Fruit fly (Drosophila melanogaster) whole organism, embryonic: ENCODE data around the gene beta'COP.
A peak's percentile ranks its signal among the peaks of the same experiment; 100 is the strongest.

Experiments used
- Aef1 ChIP-seq: fragments of 200-800 bp; sonication (Bioruptor generic); IDR thresholded peaks from 3 replicates; pipeline ENCODE4 v1.3.6; 2022; ENCODE audit warnings: missing biosample characterization, missing genetic modification characterization
- B-H1 ChIP-seq: fragments of 200-800 bp; sonication (Bioruptor generic); IDR thresholded peaks from 3 replicates; pipeline ENCODE4 v1.3.6; 2022; ENCODE audit warnings: missing biosample characterization, missing genetic modification characterization
- Bgb ChIP-seq: fragments of 200-800 bp; sonication (Bioruptor generic); IDR thresholded peaks from 2 replicates; pipeline ENCODE4 v1.3.6; 2022; ENCODE audit warnings: missing biosample characterization, missing genetic modification characterization; ENCODE audit not compliant: partially characterized antibody
- Bteb2 ChIP-seq: fragments of 200-800 bp; sonication (Bioruptor generic); optimal IDR thresholded peaks from 2 replicates; lab custom pipeline; 2016; ENCODE audit warnings: missing biosample characterization, missing genetic modification characterization
- CG11723 ChIP-seq: fragments of 200-800 bp; sonication (Bioruptor generic); optimal IDR thresholded peaks from 2 replicates; lab custom pipeline; 2017; ENCODE audit warnings: missing biosample characterization, mild to moderate bottlenecking, missing genetic modification characterization
- CG1529 ChIP-seq: fragments of 200-800 bp; sonication (Bioruptor generic); optimal IDR thresholded peaks from 3 replicates; lab custom pipeline; 2018; ENCODE audit warnings: missing biosample characterization, missing genetic modification characterization
- CG16779 ChIP-seq: fragments of 200-800 bp; sonication (Bioruptor generic); IDR thresholded peaks from 2 replicates; pipeline ENCODE4 v1.3.6; 2022; ENCODE audit warnings: missing biosample characterization, missing genetic modification characterization
- CG18262 ChIP-seq: fragments of 200-800 bp; optimal IDR thresholded peaks from 3 replicates; lab custom pipeline; 2019; ENCODE audit warnings: missing biosample characterization, mild to moderate bottlenecking, missing genetic modification characterization, moderate library complexity
- CG18476 ChIP-seq: fragments of 200-800 bp; sonication (Bioruptor generic); optimal IDR thresholded peaks from 2 replicates; lab custom pipeline; 2016; ENCODE audit warnings: missing biosample characterization, mild to moderate bottlenecking, missing genetic modification characterization
- CG18619 ChIP-seq: fragments of 200-800 bp; sonication (Bioruptor generic); optimal IDR thresholded peaks from 3 replicates; lab custom pipeline; 2017; ENCODE audit warnings: missing biosample characterization, mild to moderate bottlenecking, missing genetic modification characterization
- CG2678 ChIP-seq: fragments of 200-800 bp; sonication (Bioruptor generic); optimal IDR thresholded peaks from 3 replicates; lab custom pipeline; 2019; ENCODE audit warnings: missing biosample characterization, mild to moderate bottlenecking, missing genetic modification characterization, moderate library complexity
- CG30020 ChIP-seq: fragments of 200-800 bp; optimal IDR thresholded peaks from 2 replicates; lab custom pipeline; 2019; ENCODE audit warnings: missing biosample characterization, mild to moderate bottlenecking, missing genetic modification characterization, moderate library complexity
- CG31365 ChIP-seq: fragments of 200-800 bp; sonication (Bioruptor generic); optimal IDR thresholded peaks from 2 replicates; lab custom pipeline; 2018; ENCODE audit warnings: missing biosample characterization, mild to moderate bottlenecking, missing genetic modification characterization
- CG32532 ChIP-seq: fragments of 200-800 bp; sonication (Bioruptor generic); IDR thresholded peaks from 2 replicates; pipeline ENCODE4 v1.3.6; 2022; ENCODE audit warnings: missing biosample characterization, missing genetic modification characterization
- CG4820 ChIP-seq: fragments of 200-800 bp; sonication (Bioruptor generic); optimal IDR thresholded peaks from 3 replicates; lab custom pipeline; 2016; ENCODE audit warnings: missing biosample characterization, missing genetic modification characterization
- CG7786 ChIP-seq: fragments of 200-800 bp; sonication (Bioruptor generic); optimal IDR thresholded peaks from 2 replicates; lab custom pipeline; 2016; ENCODE audit warnings: missing biosample characterization, missing genetic modification characterization
- CG7839 ChIP-seq: fragments of 200-800 bp; sonication (Bioruptor generic); optimal IDR thresholded peaks from 3 replicates; lab custom pipeline; 2018; ENCODE audit warnings: missing biosample characterization, mild to moderate bottlenecking, missing genetic modification characterization, moderate library complexity
- CG7963 ChIP-seq: fragments of 200-800 bp; sonication (Bioruptor generic); IDR thresholded peaks from 3 replicates; pipeline ENCODE4 v1.3.6; 2022; ENCODE audit warnings: missing biosample characterization, missing genetic modification characterization; ENCODE audit not compliant: partially characterized antibody
- CkIIα-i1 ChIP-seq: fragments of 200-800 bp; sonication (Bioruptor generic); IDR thresholded peaks from 2 replicates; pipeline ENCODE4 v1.3.6; 2022; ENCODE audit warnings: missing biosample characterization, missing genetic modification characterization
- CoRest ChIP-seq: fragments of 200-800 bp; sonication (Bioruptor generic); optimal IDR thresholded peaks from 3 replicates; lab custom pipeline; 2018; ENCODE audit warnings: missing biosample characterization, mild to moderate bottlenecking, missing genetic modification characterization, moderate library complexity
- Dbx ChIP-seq: fragments of 200-800 bp; sonication (Bioruptor generic); IDR thresholded peaks from 3 replicates; pipeline ENCODE4 v1.3.6; 2022; ENCODE audit warnings: missing biosample characterization, missing genetic modification characterization
- Dip3 ChIP-seq: fragments of 200-800 bp; sonication (Bioruptor generic); optimal IDR thresholded peaks from 3 replicates; lab custom pipeline; 2016; ENCODE audit warnings: missing biosample characterization, missing genetic modification characterization
- Eip74EF ChIP-seq, 2 experiments: fragments of 200-800 bp in 1 of 2; fragments of >200 bp in 1 of 2; sonication (Bioruptor generic) in 1 of 2; optimal IDR thresholded peaks; 2 replicates each; lab custom pipeline; 2017 to 2019; ENCODE audit warnings: missing biosample characterization in 2 of 2, missing genetic modification characterization in 2 of 2, mild to moderate bottlenecking in 1 of 2, moderate library complexity in 1 of 2
- Ets65A ChIP-seq: fragments of 200-800 bp; sonication (Bioruptor generic); peaks from one replicate; lab custom pipeline; 2016; ENCODE audit warnings: missing biosample characterization, missing genetic modification characterization
- Gug ChIP-seq: fragments of 200-800 bp; sonication (Bioruptor generic); IDR thresholded peaks from 4 replicates; pipeline ENCODE4 v1.3.6; 2022; ENCODE audit warnings: missing biosample characterization, missing genetic modification characterization
- H2.0 ChIP-seq: fragments of 200-800 bp; sonication (Bioruptor generic); IDR thresholded peaks from 2 replicates; pipeline ENCODE4 v1.3.6; 2022; ENCODE audit warnings: missing biosample characterization, missing genetic modification characterization
- Lhr ChIP-seq: fragments of 200-800 bp; sonication (Bioruptor generic); optimal IDR thresholded peaks from 3 replicates; lab custom pipeline; 2017; ENCODE audit warnings: mild to moderate bottlenecking, missing biosample characterization, missing genetic modification reagents, missing genetic modification characterization
- Med ChIP-seq: fragments of 200-800 bp; sonication (Bioruptor generic); peaks from one replicate; lab custom pipeline; 2016; ENCODE audit warnings: missing biosample characterization, missing genetic modification characterization, mild to moderate bottlenecking, inconsistent platforms, moderate library complexity
- Meics ChIP-seq: fragments of 200-800 bp; sonication (Bioruptor generic); optimal IDR thresholded peaks from 2 replicates; lab custom pipeline; 2017; ENCODE audit warnings: missing biosample characterization, mild to moderate bottlenecking, missing genetic modification characterization
- Usf ChIP-seq: fragments of 200-800 bp; sonication (Bioruptor generic); optimal IDR thresholded peaks from 2 replicates; lab custom pipeline; 2017; ENCODE audit warnings: missing genotype, missing biosample characterization, missing genetic modification characterization
- ara ChIP-seq: fragments of 200-800 bp; sonication (Bioruptor generic); IDR thresholded peaks from 2 replicates; pipeline ENCODE4 v1.3.6; 2022; ENCODE audit warnings: missing biosample characterization, missing genetic modification characterization
- ash1 ChIP-seq: fragments of 200-800 bp; sonication (Bioruptor generic); optimal IDR thresholded peaks from 2 replicates; lab custom pipeline; 2018; ENCODE audit warnings: missing biosample characterization, mild to moderate bottlenecking, missing genetic modification characterization
- bsh ChIP-seq, 2 experiments: fragments of 200-800 bp; sonication (Bioruptor generic); optimal IDR thresholded peaks; 2 replicates each; lab custom pipeline; 2017 to 2018; ENCODE audit warnings: mild to moderate bottlenecking in 2 of 2, missing biosample characterization in 2 of 2, missing genetic modification characterization in 2 of 2, moderate library complexity in 1 of 2
- dm ChIP-seq: fragments of 200-800 bp; sonication (Bioruptor generic); optimal IDR thresholded peaks from 3 replicates; lab custom pipeline; 2016; ENCODE audit warnings: missing biosample characterization, missing genetic modification characterization
- dmrt99B ChIP-seq: fragments of 200-800 bp; sonication (Bioruptor generic); optimal IDR thresholded peaks from 2 replicates; lab custom pipeline; 2018; ENCODE audit warnings: missing biosample characterization, mild to moderate bottlenecking, missing genetic modification characterization, moderate library complexity
- fd3F ChIP-seq: fragments of 200-800 bp; sonication (Bioruptor generic); optimal IDR thresholded peaks from 2 replicates; lab custom pipeline; 2018; ENCODE audit warnings: missing biosample characterization, mild to moderate bottlenecking, missing genetic modification characterization, moderate library complexity
- fu2 ChIP-seq: fragments of 200-800 bp; sonication (Bioruptor generic); optimal IDR thresholded peaks from 2 replicates; lab custom pipeline; 2016; ENCODE audit warnings: missing biosample characterization, missing genetic modification characterization
- gcm ChIP-seq: fragments of 200-800 bp; sonication (Bioruptor generic); optimal IDR thresholded peaks from 2 replicates; lab custom pipeline; 2019; ENCODE audit warnings: missing biosample characterization, mild to moderate bottlenecking, missing genetic modification characterization, moderate library complexity
- gem ChIP-seq: fragments of 200-800 bp; sonication (Bioruptor generic); optimal IDR thresholded peaks from 2 replicates; lab custom pipeline; 2019; ENCODE audit warnings: missing biosample characterization, mild to moderate bottlenecking, missing genetic modification characterization, moderate library complexity
- gro ChIP-seq: fragments of 200-800 bp; sonication (Bioruptor generic); optimal IDR thresholded peaks from 2 replicates; lab custom pipeline; 2016; ENCODE audit warnings: missing biosample characterization, missing genetic modification characterization
- hb ChIP-seq: fragments of 200-800 bp; sonication (Bioruptor generic); IDR thresholded peaks from 3 replicates; pipeline ENCODE4 v1.3.6; 2022; ENCODE audit warnings: missing biosample characterization, missing genetic modification characterization; ENCODE audit not compliant: partially characterized antibody
- jigr1 ChIP-seq: fragments of 200-800 bp; sonication (Bioruptor generic); IDR thresholded peaks from 3 replicates; pipeline ENCODE4 v1.3.6; 2022; ENCODE audit warnings: missing biosample characterization, missing genetic modification characterization
- lola ChIP-seq, 3 experiments: fragments of >200 bp in 2 of 3; fragments of 200-800 bp in 1 of 3; sonication (Bioruptor generic) in 1 of 3; optimal IDR thresholded peaks; 2 replicates each; lab custom pipeline; 2017 to 2019; ENCODE audit warnings: missing biosample characterization in 3 of 3, missing genetic modification characterization in 3 of 3, mild to moderate bottlenecking in 1 of 3, moderate library complexity in 1 of 3
- run ChIP-seq: fragments of 200-800 bp; sonication (Bioruptor generic); optimal IDR thresholded peaks from 3 replicates; lab custom pipeline; 2018; ENCODE audit warnings: missing biosample characterization, mild to moderate bottlenecking, missing genetic modification characterization
- sna ChIP-seq: fragments of 200-800 bp; sonication (Bioruptor generic); IDR thresholded peaks from 2 replicates; pipeline ENCODE4 v1.3.6; 2022; ENCODE audit warnings: missing biosample characterization, missing genetic modification characterization; ENCODE audit not compliant: partially characterized antibody
- stwl ChIP-seq: fragments of 200-800 bp; sonication (Bioruptor generic); optimal IDR thresholded peaks from 3 replicates; lab custom pipeline; 2018; ENCODE audit warnings: missing biosample characterization, mild to moderate bottlenecking, missing genetic modification characterization, moderate library complexity
- tap ChIP-seq: fragments of 200-800 bp; optimal IDR thresholded peaks from 3 replicates; lab custom pipeline; 2019; ENCODE audit warnings: missing biosample characterization, mild to moderate bottlenecking, missing genetic modification characterization, moderate library complexity
- tgo ChIP-seq: fragments of 200-800 bp; sonication (Bioruptor generic); IDR thresholded peaks from 3 replicates; pipeline ENCODE4 v1.3.6; 2022; ENCODE audit warnings: missing biosample characterization, missing genetic modification characterization
- toy ChIP-seq: fragments of 200-800 bp; sonication (Bioruptor generic); IDR thresholded peaks from 2 replicates; pipeline ENCODE4 v1.3.6; 2022; ENCODE audit warnings: missing biosample characterization, missing genetic modification characterization
- zfh1 ChIP-seq: fragments of 200-800 bp; sonication (Bioruptor generic); IDR thresholded peaks from 3 replicates; pipeline ENCODE4 v1.3.6; 2022; ENCODE audit warnings: missing biosample characterization, missing genetic modification characterization

The beta'COP gene

dm6 chr2L:13370762-13371161 lies 7.9 kb upstream of the beta'COP start, which contains the start of gene ND-B22 (continued):
- no peak for TF ChIP-seq lola (GFP tag; optimal IDR thresholded peaks at IDR 0.05; lab: Kevin White, UChicago)
- peak; percentile 28 for TF ChIP-seq CG2678 (tag; lab: Kevin White, UChicago)
- no peak for TF ChIP-seq Ets65A (GFP tag; lab: Kevin White, UChicago)
- peak; percentile 66 for TF ChIP-seq zfh1 (GFP tag; lab: Robert Waterston, UW)
- TF ChIP-seq Bgb = peak; percentile 71
- TF ChIP-seq CG7963 (GFP tag; lab: Robert Waterston, UW) = peak; percentile 16; the same call in 1 of the 3 replicates
- no peak for TF ChIP-seq ash1 (GFP tag; lab: Kevin White, UChicago)
- peak; percentile 64 for TF ChIP-seq Aef1 (GFP tag; lab: Robert Waterston, UW)
- TF ChIP-seq jigr1 = no peak
- TF ChIP-seq Usf = no peak
- TF ChIP-seq bsh (GFP tag; optimal IDR thresholded peaks at IDR 0.05; lab: Kevin White, UChicago) = peak in 1 of 2 experiments; percentile 26
- TF ChIP-seq dmrt99B = no peak
- TF ChIP-seq fd3F (GFP tag; lab: Kevin White, UChicago) = no peak
- TF ChIP-seq Bteb2 (GFP tag; lab: Kevin White, UChicago) = peak; percentile 8
- no peak for TF ChIP-seq Eip74EF (GFP tag; optimal IDR thresholded peaks at IDR 0.05; lab: Kevin White, UChicago)
- TF ChIP-seq hb (GFP tag; lab: Robert Waterston, UW) = 0 out of 3 replicates have a peak, but pooled peaks have one; percentile 28
- TF ChIP-seq B-H1 (GFP tag; lab: Robert Waterston, UW) = no peak
- peak; percentile 34 for TF ChIP-seq Lhr (GFP tag; lab: Kevin White, UChicago)
- peak; percentile 36 for TF ChIP-seq Meics (GFP tag; lab: Kevin White, UChicago)
- TF ChIP-seq CG32532 (GFP tag; lab: Robert Waterston, UW) = peak; percentile 57
- peak; percentile 6 for TF ChIP-seq CG18619
- peak; percentile 12 for TF ChIP-seq run
- TF ChIP-seq tgo (GFP tag; lab: Robert Waterston, UW) = no peak
- peak; percentile 24; the same call in 1 of the 3 replicates for TF ChIP-seq Dbx (GFP tag; lab: Robert Waterston, UW)
- TF ChIP-seq CG4820 (GFP tag; lab: Kevin White, UChicago) = peak; percentile 39
- TF ChIP-seq Dip3 (GFP tag; lab: Kevin White, UChicago) = peak; percentile 61
- no peak for TF ChIP-seq toy (GFP tag; lab: Robert Waterston, UW)
- peak; percentile 5 for TF ChIP-seq CG7786 (GFP tag; lab: Kevin White, UChicago)
- peak; percentile 41 for TF ChIP-seq CG7839
- TF ChIP-seq CG11723 (GFP tag; lab: Kevin White, UChicago) = no peak
- TF ChIP-seq gcm (GFP tag; lab: Kevin White, UChicago) = no peak
- no peak for TF ChIP-seq CkIIα-i1 (GFP tag; lab: Robert Waterston, UW)
- TF ChIP-seq CG16779 = no peak
- TF ChIP-seq ara (GFP tag; lab: Robert Waterston, UW) = peak; percentile 35; the same call in 1 of the 2 replicates
- TF ChIP-seq CG18262 = peak; percentile 27
- TF ChIP-seq CG31365 = no peak
- no peak for TF ChIP-seq dm
- peak; percentile 43; the same call in 1 of the 2 replicates for TF ChIP-seq sna
- peak; percentile 96 for TF ChIP-seq stwl
- no peak; the same call in 3 of the 4 replicates for TF ChIP-seq Gug (GFP tag; lab: Robert Waterston, UW)
- no peak for TF ChIP-seq CG1529 (GFP tag; lab: Kevin White, UChicago)
- peak; percentile 6 for TF ChIP-seq CoRest (tag; lab: Kevin White, UChicago)
- peak; percentile 43 for TF ChIP-seq gem (tag; lab: Kevin White, UChicago)
- peak; percentile 43 for TF ChIP-seq CG30020 (tag; lab: Kevin White, UChicago)
- TF ChIP-seq gro (GFP tag; lab: Kevin White, UChicago) = peak; percentile 32
- TF ChIP-seq fu2 (GFP tag; lab: Kevin White, UChicago) = peak; percentile 25
- peak; percentile 50 for TF ChIP-seq H2.0 (GFP tag; lab: Robert Waterston, UW)
- TF ChIP-seq CG18476 = peak; percentile 1
- TF ChIP-seq Med (GFP tag; lab: Kevin White, UChicago) = peak; percentile 88
- peak; percentile 16 for TF ChIP-seq tap
